Worm (Caenorhabditis elegans) whole organism, young adult: Measurements from ENCODE around the gene npr-5.

Source experiments
- bed-1 ChIP-seq: fragments of 200-800 bp; sonication (Bioruptor generic); IDR thresholded peaks from 2 replicates; pipeline ENCODE4 v1.3.6; 2022; ENCODE audit warnings: missing genetic modification reagents, missing genetic modification characterization, missing compliant biosample characterization
- chd-7 ChIP-seq: sonication (generic microtip); optimal IDR thresholded peaks from 2 replicates; lab custom pipeline; 2016; ENCODE audit warnings: mild to moderate bottlenecking, missing genetic modification characterization, moderate library complexity, missing compliant biosample characterization
- dpl-1 ChIP-seq: fragments of 150-350 bp; optimal IDR thresholded peaks from 2 replicates; lab custom pipeline; 2014; ENCODE audit warnings: missing biosample characterization, missing genetic modification reagents, missing genetic modification characterization
- lin-54 ChIP-seq: fragments of 200-800 bp; sonication (Bioruptor generic); optimal IDR thresholded peaks from 2 replicates; lab custom pipeline; 2018; ENCODE audit warnings: mild to moderate bottlenecking, missing genetic modification characterization, missing compliant biosample characterization
- nfya-2 ChIP-seq: fragments of 200-800 bp; sonication (Bioruptor generic); IDR thresholded peaks from 2 replicates; pipeline ENCODE4 v1.3.6; 2022; ENCODE audit warnings: missing genetic modification reagents, missing genetic modification characterization, missing compliant biosample characterization
- nfyb-1 ChIP-seq: fragments of 200-800 bp; sonication (Bioruptor generic); IDR thresholded peaks from 2 replicates; pipeline ENCODE4 v1.3.6; 2022; ENCODE audit warnings: missing genetic modification reagents, missing genetic modification characterization, missing compliant biosample characterization
- rpc-1 ChIP-seq, 2 experiments: fragments of 150-350 bp in 1 of 2; sonication (generic microtip) in 1 of 2; optimal IDR thresholded peaks; 2 replicates each; lab custom pipeline; 2014 to 2018; ENCODE audit warnings: missing biosample characterization in 1 of 2, missing genetic modification characterization in 1 of 2, missing genetic modification reagents in 1 of 2, missing genotype in 1 of 2
- unc-130 ChIP-seq: sonication (generic microtip); optimal IDR thresholded peaks from 2 replicates; lab custom pipeline; 2016; ENCODE audit warnings: missing genetic modification reagents, missing genetic modification characterization, missing compliant biosample characterization
- unc-62 ChIP-seq: fragments of 150-350 bp; optimal IDR thresholded peaks from 2 replicates; lab custom pipeline; 2014; ENCODE audit warnings: missing biosample characterization, missing genetic modification reagents, missing genetic modification characterization

DNA sequence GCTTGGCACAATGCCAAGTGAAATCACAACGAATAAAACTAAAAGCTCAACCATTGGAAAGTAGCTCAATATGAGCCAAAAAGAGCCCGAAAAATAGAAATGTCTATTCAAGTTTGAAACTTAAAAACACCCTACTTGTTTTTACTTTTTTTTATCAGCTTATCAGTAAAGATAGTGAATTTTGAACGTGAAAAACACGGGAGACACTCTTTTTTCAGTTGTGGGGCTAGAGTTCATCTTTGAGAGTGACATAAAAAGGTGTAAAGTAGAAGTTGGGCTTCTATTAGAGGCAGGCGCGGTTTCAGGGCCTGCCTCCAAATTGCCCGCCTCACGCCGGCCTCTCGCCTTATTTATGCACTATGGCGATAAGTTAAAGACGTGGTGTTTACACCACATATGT is 29.9 kb downstream of the npr-5 start, which contains the start of gene oac-39:
- TF ChIP-seq nfya-2 (no peak), lin-54 (no peak), dpl-1 (GFP tag; lab: Kevin White, UChicago) (no peak), chd-7 (tag; lab: Kevin White, UChicago) (no peak), unc-130 (no peak), bed-1 (GFP tag; lab: Robert Waterston, UW) (no peak), unc-62 (GFP tag; lab: Kevin White, UChicago) (no peak), nfyb-1 (GFP tag; lab: Robert Waterston, UW) (no peak), rpc-1 (optimal IDR thresholded peaks at IDR 0.05; lab: Kevin White, UChicago) (no peak), rpc-1 (tag; optimal IDR thresholded peaks at IDR 0.05; lab: Kevin White, UChicago) (no peak)
